Worm (Caenorhabditis elegans): ENCODE data around the gene ceh-84.

- TF ChIP-seq mdl-1 (tag; optimal IDR thresholded peaks at IDR 0.05): no peak
- no peak for TF ChIP-seq lin-15B (tag; optimal IDR thresholded peaks at IDR 0.05)
- no peak for TF ChIP-seq tbx-2 (tag; optimal IDR thresholded peaks at IDR 0.05)
- no peak for TF ChIP-seq lin-39 (tag; optimal IDR thresholded peaks at IDR 0.05)
- no peak for TF ChIP-seq pqm-1 (tag; optimal IDR thresholded peaks at IDR 0.05)
- no peak for TF ChIP-seq ama-1 (optimal IDR thresholded peaks at IDR 0.05)
- TF ChIP-seq elt-1 (tag; optimal IDR thresholded peaks at IDR 0.05): no peak
- no peak for TF ChIP-seq fkh-10 (GFP tag; optimal IDR thresholded peaks at IDR 0.05)
These were observed 10.6 kb upstream of the ceh-84 start for ce11 chrII:2011179-2011578.

Data from whole organism, L3 larva.